Worm (Caenorhabditis elegans): ENCODE results near the gene gst-30.

DNA sequence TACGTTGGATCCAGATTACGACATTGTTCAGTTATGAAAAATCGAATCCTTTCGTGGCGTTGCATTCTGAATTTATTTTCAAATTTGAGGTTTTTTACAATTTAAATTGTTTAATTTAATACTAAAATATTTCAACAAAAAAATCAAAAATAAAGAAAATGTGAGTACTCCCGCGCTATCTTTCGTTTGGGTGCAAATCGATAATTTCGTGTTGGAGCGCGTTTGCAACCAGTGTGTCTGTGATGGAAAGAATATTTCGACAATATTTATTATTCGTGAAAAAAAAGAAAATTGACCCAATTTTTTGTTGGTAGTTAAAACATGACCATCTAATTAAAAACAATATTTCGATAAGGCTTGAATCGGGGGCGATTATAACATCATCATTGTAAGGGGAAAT is 32.8 kb downstream of the gst-30 start, which contains the start of gene R05F9.9:
- no peak for TF ChIP-seq him-1 (tag; optimal IDR thresholded peaks at IDR 0.05)
- no peak for TF ChIP-seq dao-5 (tag; optimal IDR thresholded peaks at IDR 0.05)
